Fruit fly (Drosophila melanogaster): ENCODE measurements around the gene mthl10.

mthl10 gene

dm6 chr3L:324486-324885 is 18.2 kb downstream of the mthl10 start, which contains the start of gene CG32344 (continued):
- no peak for TF ChIP-seq ro (GFP tag; IDR thresholded peaks at IDR 0.05)
- TF ChIP-seq scrt (GFP tag; optimal IDR thresholded peaks at IDR 0.05), result no peak
- no peak for TF ChIP-seq ci (GFP tag; IDR thresholded peaks at IDR 0.05)
- peak; percentile 41 for TF ChIP-seq CG1603 (tag; optimal IDR thresholded peaks at IDR 0.05)
- no peak for TF ChIP-seq BtbVII (GFP tag; optimal IDR thresholded peaks at IDR 0.05)
- TF ChIP-seq oc (tag; optimal IDR thresholded peaks at IDR 0.05), result no peak
- no peak for TF ChIP-seq shn (GFP tag; optimal IDR thresholded peaks at IDR 0.05)
- TF ChIP-seq Trl (optimal IDR thresholded peaks at IDR 0.05), result no peak
- no peak for TF ChIP-seq Trl (GFP tag; optimal IDR thresholded peaks at IDR 0.05)
- TF ChIP-seq zfh1 (GFP tag; IDR thresholded peaks at IDR 0.05), result no peak
- no peak for TF ChIP-seq CG4360 (GFP tag; IDR thresholded peaks at IDR 0.05)
- no peak for TF ChIP-seq CG10565 (GFP tag; optimal IDR thresholded peaks at IDR 0.05)
- TF ChIP-seq gcm (GFP tag; optimal IDR thresholded peaks at IDR 0.05), result no peak
- peak; percentile 17 for TF ChIP-seq Nf-YC (tag; optimal IDR thresholded peaks at IDR 0.05)
- 0 out of 3 replicates have a peak, but pooled peaks have one; percentile 39 for TF ChIP-seq CG2199 (GFP tag; IDR thresholded peaks at IDR 0.05)
- TF ChIP-seq bowl (GFP tag; IDR thresholded peaks at IDR 0.05), result no peak
- TF ChIP-seq CG6765 (GFP tag; optimal IDR thresholded peaks at IDR 0.05), result no peak
- no peak for TF ChIP-seq Adf1 (GFP tag; IDR thresholded peaks at IDR 0.05)
- no peak for TF ChIP-seq Ssrp (tag; optimal IDR thresholded peaks at IDR 0.05)
- TF ChIP-seq grau (tag; optimal IDR thresholded peaks at IDR 0.05), result no peak
- no peak for TF ChIP-seq HLH3B (GFP tag; IDR thresholded peaks at IDR 0.05)
- no peak for TF ChIP-seq dmrt11E (tag; optimal IDR thresholded peaks at IDR 0.05)
- TF ChIP-seq CG16863 (GFP tag; optimal IDR thresholded peaks at IDR 0.05), result no peak
- TF ChIP-seq gem (tag; optimal IDR thresholded peaks at IDR 0.05), result no peak
- TF ChIP-seq Hmx (GFP tag; optimal IDR thresholded peaks at IDR 0.05), result no peak
- TF ChIP-seq CTCF (GFP tag; optimal IDR thresholded peaks at IDR 0.05), result no peak
- no peak for TF ChIP-seq Blimp-1 (GFP tag; optimal IDR thresholded peaks at IDR 0.05)
- no peak for TF ChIP-seq CG10979 (tag; optimal IDR thresholded peaks at IDR 0.05)
- no peak for TF ChIP-seq CG7839 (tag; optimal IDR thresholded peaks at IDR 0.05)
- no peak for TF ChIP-seq ems (GFP tag; optimal IDR thresholded peaks at IDR 0.05)
- peak; percentile 40 for TF ChIP-seq grn (GFP tag; optimal IDR thresholded peaks at IDR 0.05)
- no peak for TF ChIP-seq CG12104 (GFP tag; optimal IDR thresholded peaks at IDR 0.05)
- no peak for TF ChIP-seq lilli (GFP tag; optimal IDR thresholded peaks at IDR 0.05)
- no peak for TF ChIP-seq D19B (GFP tag; optimal IDR thresholded peaks at IDR 0.05)
- TF ChIP-seq Optix (GFP tag; IDR thresholded peaks at IDR 0.05), result no peak
- TF ChIP-seq CG12236 (GFP tag; optimal IDR thresholded peaks at IDR 0.05), result no peak
- peak; percentile 74; the same call in 1 of the 2 replicates for TF ChIP-seq hbn (GFP tag; IDR thresholded peaks at IDR 0.05; ENCODE audit: partially characterized antibody)
- TF ChIP-seq sens (GFP tag), result peak; percentile 57
- no peak for TF ChIP-seq CG17912 (GFP tag; optimal IDR thresholded peaks at IDR 0.05)
- no peak for TF ChIP-seq Six4 (GFP tag; optimal IDR thresholded peaks at IDR 0.05)
- TF ChIP-seq CG10321 (GFP tag; IDR thresholded peaks at IDR 0.05), result no peak
- no peak for TF ChIP-seq slp2 (GFP tag; optimal IDR thresholded peaks at IDR 0.05)
- TF ChIP-seq CG9215 (GFP tag; IDR thresholded peaks at IDR 0.05), result no peak
- no peak for TF ChIP-seq Gsc (GFP tag; IDR thresholded peaks at IDR 0.05)
- TF ChIP-seq Oli (tag; optimal IDR thresholded peaks at IDR 0.05), result no peak
- no peak for TF ChIP-seq Lhr (GFP tag; optimal IDR thresholded peaks at IDR 0.05)
- peak; percentile 17 for TF ChIP-seq CG15514 (GFP tag; optimal IDR thresholded peaks at IDR 0.05)
- TF ChIP-seq lov (optimal IDR thresholded peaks at IDR 0.05), result no peak
- TF ChIP-seq lov (GFP tag; IDR thresholded peaks at IDR 0.05), result no peak
- TF ChIP-seq HLH4C (GFP tag; IDR thresholded peaks at IDR 0.05; ENCODE audit: partially characterized antibody), result peak; percentile 67
- TF ChIP-seq CG18619 (GFP tag; optimal IDR thresholded peaks at IDR 0.05), result no peak
- no peak for TF ChIP-seq Ravus (GFP tag; IDR thresholded peaks at IDR 0.05)
- TF ChIP-seq CG13894 (tag; optimal IDR thresholded peaks at IDR 0.05), result no peak
